Worm (Caenorhabditis elegans) whole organism, late embryonic: ENCODE data around the gene F42C5.5.

Source experiments
- Y22D7AL.16 ChIP-seq: sonication (generic microtip); optimal IDR thresholded peaks from 2 replicates; lab custom pipeline; 2016; ENCODE audit warnings: missing genetic modification characterization, missing compliant biosample characterization
- ceh-9 ChIP-seq: sonication (generic microtip); optimal IDR thresholded peaks from 2 replicates; lab custom pipeline; 2016; ENCODE audit warnings: mild to moderate bottlenecking, missing genetic modification characterization, inconsistent platforms, missing compliant biosample characterization
- che-1 ChIP-seq: sonication (generic microtip); optimal IDR thresholded peaks from 2 replicates; lab custom pipeline; 2016; ENCODE audit warnings: mild to moderate bottlenecking, missing genetic modification characterization, missing compliant biosample characterization
- elt-4 ChIP-seq: sonication (generic microtip); optimal IDR thresholded peaks from 2 replicates; lab custom pipeline; 2016; ENCODE audit warnings: missing genetic modification characterization, missing compliant biosample characterization
- pat-9 ChIP-seq: fragments of 200-800 bp; sonication (Bioruptor generic); optimal IDR thresholded peaks from 2 replicates; lab custom pipeline; 2018; ENCODE audit warnings: mild to moderate bottlenecking, missing genetic modification characterization, moderate library complexity, missing compliant biosample characterization
- pha-4 ChIP-seq: fragments of 150-350 bp; optimal IDR thresholded peaks from 2 replicates; lab custom pipeline; 2018; ENCODE audit warnings: missing biosample characterization, missing genetic modification reagents, missing genetic modification characterization

DNA sequence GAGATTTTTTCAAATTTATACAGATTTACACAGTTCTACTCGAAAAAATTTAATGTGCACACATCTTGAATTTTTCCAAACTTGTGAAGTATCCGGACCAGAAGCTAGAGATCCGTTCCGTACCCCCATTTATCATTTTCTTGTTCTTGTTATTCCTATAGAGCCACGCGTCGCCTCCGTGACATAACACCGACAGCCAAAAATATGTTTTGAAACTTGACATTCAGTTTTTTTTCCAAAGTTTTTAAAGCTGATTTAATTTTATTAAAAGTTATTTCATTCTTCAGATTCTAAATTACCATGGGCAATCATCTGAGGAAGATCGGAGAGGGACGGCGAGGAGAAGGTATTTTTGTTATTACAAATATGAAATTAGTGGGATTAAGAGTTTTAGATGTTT lies 43.9 kb downstream of the F42C5.5 start, which contains the start of gene D2024.18:
- TF ChIP-seq pat-9 (tag; lab: Kevin White, UChicago) (no peak), ceh-9 (tag; lab: Kevin White, UChicago) (no peak), pha-4 (tag; lab: Kevin White, UChicago) (no peak), che-1 (tag; lab: Kevin White, UChicago) (no peak), elt-4 (tag; lab: Kevin White, UChicago) (no peak), Y22D7AL.16 (tag; lab: Kevin White, UChicago) (no peak)
